Worm (Caenorhabditis elegans) whole organism, L4 larva: ENCODE measurements around the gene ugt-52.

Source experiments
- F10B5.3 ChIP-seq: sonication (generic microtip); optimal IDR thresholded peaks from 2 replicates; lab custom pipeline; 2016; ENCODE audit warnings: mild to moderate bottlenecking, missing genetic modification characterization, missing compliant biosample characterization
- F26F4.8 ChIP-seq: fragments of 200-800 bp; sonication (Bioruptor generic); conservative IDR thresholded peaks from 2 replicates; pipeline ENCODE4 v1.3.6; 2022; ENCODE audit warnings: missing genetic modification characterization, missing compliant biosample characterization
- Y48G9A.11 ChIP-seq: fragments of 200-800 bp; sonication (Bioruptor generic); IDR thresholded peaks from 2 replicates; pipeline ENCODE4 v1.3.6; 2022; ENCODE audit warnings: missing genetic modification reagents, missing genetic modification characterization, missing compliant biosample characterization
- Y75B8A.6 ChIP-seq: fragments of 200-800 bp; sonication (Bioruptor generic); IDR thresholded peaks from 2 replicates; pipeline ENCODE4 v1.3.6; 2022; ENCODE audit warnings: missing genetic modification reagents, missing genetic modification characterization, missing compliant biosample characterization
- ZK337.2 ChIP-seq: fragments of 200-800 bp; sonication (Bioruptor generic); IDR thresholded peaks from 2 replicates; pipeline ENCODE4 v1.3.6; 2022; ENCODE audit warnings: missing genetic modification reagents, missing genetic modification characterization, missing compliant biosample characterization
- ZK546.5 ChIP-seq, 2 experiments: sonication (generic microtip); optimal IDR thresholded peaks; 2 replicates each; lab custom pipeline; 2017; ENCODE audit warnings: missing biosample characterization in 2 of 2, missing genetic modification characterization in 2 of 2
- aly-2 ChIP-seq: sonication (generic microtip); optimal IDR thresholded peaks from 2 replicates; lab custom pipeline; 2018; ENCODE audit warnings: missing biosample characterization, missing genetic modification characterization
- ama-1 ChIP-seq: fragments of 150-350 bp; optimal IDR thresholded peaks from 2 replicates; lab custom pipeline; 2014; ENCODE audit warnings: inconsistent platforms, mixed read lengths
- arid-1 ChIP-seq: fragments of 200-800 bp; sonication (Bioruptor generic); conservative IDR thresholded peaks from 2 replicates; pipeline ENCODE4 v1.3.6; 2022; ENCODE audit warnings: missing genetic modification reagents, missing genetic modification characterization, missing compliant biosample characterization
- attf-4 ChIP-seq: sonication (generic microtip); optimal IDR thresholded peaks from 3 replicates; lab custom pipeline; 2017; ENCODE audit warnings: missing biosample characterization, missing genetic modification characterization
- ceh-20 ChIP-seq: fragments of 200-800 bp; sonication (Bioruptor generic); IDR thresholded peaks from 2 replicates; pipeline ENCODE4 v1.3.6; 2022; ENCODE audit warnings: missing genetic modification reagents, missing genetic modification characterization, missing compliant biosample characterization
- ceh-44 ChIP-seq: fragments of 200-800 bp; sonication (Bioruptor generic); IDR thresholded peaks from 2 replicates; pipeline ENCODE4 v1.3.6; 2022; ENCODE audit warnings: missing genetic modification reagents, missing genetic modification characterization, missing compliant biosample characterization
- ctbp-1 ChIP-seq: fragments of 200-800 bp; sonication (Bioruptor generic); IDR thresholded peaks from 2 replicates; pipeline ENCODE4 v1.3.6; 2022; ENCODE audit warnings: missing genetic modification reagents, missing genetic modification characterization, missing compliant biosample characterization
- dmd-6 ChIP-seq: fragments of 200-800 bp; sonication (Bioruptor generic); IDR thresholded peaks from 2 replicates; pipeline ENCODE4 v1.3.6; 2022; ENCODE audit warnings: missing genetic modification reagents, missing genetic modification characterization, missing compliant biosample characterization
- dmd-9 ChIP-seq: fragments of 200-800 bp; sonication (Bioruptor generic); IDR thresholded peaks from 2 replicates; pipeline ENCODE4 v1.3.6; 2022; ENCODE audit warnings: missing genetic modification reagents, missing genetic modification characterization, missing compliant biosample characterization
- dpl-1 ChIP-seq: fragments of 150-350 bp; optimal IDR thresholded peaks from 2 replicates; lab custom pipeline; 2014; ENCODE audit warnings: missing biosample characterization, missing genetic modification reagents, missing genetic modification characterization
- egl-27 ChIP-seq: sonication (generic microtip); optimal IDR thresholded peaks from 3 replicates; lab custom pipeline; 2017; ENCODE audit warnings: missing biosample characterization, missing genetic modification reagents, missing genetic modification characterization
- fkh-10 ChIP-seq: fragments of 150-350 bp; optimal IDR thresholded peaks from 2 replicates; lab custom pipeline; 2014; ENCODE audit warnings: missing biosample characterization, missing genetic modification reagents, missing genetic modification characterization
- fos-1 ChIP-seq: fragments of 150-350 bp; optimal IDR thresholded peaks from 2 replicates; lab custom pipeline; 2014; ENCODE audit warnings: missing biosample characterization, missing genetic modification characterization
- hif-1 ChIP-seq, 2 experiments: sonication (generic microtip); optimal IDR thresholded peaks; 2 replicates each; lab custom pipeline; 2016 to 2017; ENCODE audit warnings: missing compliant biosample characterization in 2 of 2, missing genetic modification characterization in 2 of 2, missing genetic modification reagents in 2 of 2, missing genotype in 2 of 2, mild to moderate bottlenecking in 1 of 2
- hlh-30 ChIP-seq: sonication (generic microtip); optimal IDR thresholded peaks from 2 replicates; lab custom pipeline; 2017; ENCODE audit warnings: antibody characterized with exemption, mild to moderate bottlenecking, missing genetic modification characterization, missing compliant biosample characterization; ENCODE audit not compliant: insufficient read depth
- lin-13 ChIP-seq: fragments of 150-350 bp; optimal IDR thresholded peaks from 2 replicates; lab custom pipeline; 2014; ENCODE audit warnings: missing biosample characterization, missing genetic modification reagents, missing genetic modification characterization
- lin-38 ChIP-seq: fragments of 200-800 bp; sonication (Bioruptor generic); IDR thresholded peaks from 2 replicates; pipeline ENCODE4 v1.3.6; 2022; ENCODE audit warnings: missing genetic modification reagents, missing genetic modification characterization, missing compliant biosample characterization
- lsy-2 ChIP-seq, 2 experiments: fragments of 150-350 bp in 1 of 2; sonication (generic microtip) in 1 of 2; optimal IDR thresholded peaks; 2 replicates each; lab custom pipeline; 2014 to 2017; ENCODE audit warnings: missing biosample characterization in 2 of 2, missing genetic modification characterization in 2 of 2
- madf-5 ChIP-seq, 2 experiments: fragments of 200-800 bp; sonication (Bioruptor generic); IDR thresholded peaks; 2 replicates each; pipeline ENCODE4 v1.3.6; 2022; ENCODE audit warnings: missing compliant biosample characterization in 2 of 2, missing genetic modification characterization in 2 of 2
- mdt-29 ChIP-seq: fragments of 200-800 bp; sonication (Bioruptor generic); IDR thresholded peaks from 2 replicates; pipeline ENCODE4 v1.3.6; 2022; ENCODE audit warnings: missing genetic modification reagents, missing genetic modification characterization, missing compliant biosample characterization
- mep-1 ChIP-seq: fragments of 150-350 bp; sonication (generic microtip); optimal IDR thresholded peaks from 3 replicates; lab custom pipeline; 2014; ENCODE audit warnings: missing biosample characterization, missing genetic modification characterization
- mes-2 ChIP-seq: sonication (generic microtip); optimal IDR thresholded peaks from 2 replicates; lab custom pipeline; 2016; ENCODE audit warnings: missing genotype, mild to moderate bottlenecking, missing genetic modification characterization, missing compliant biosample characterization; ENCODE audit not compliant: poor library complexity, severe bottlenecking
- mxl-2 ChIP-seq: fragments of 200-800 bp; sonication (Bioruptor generic); conservative IDR thresholded peaks from 2 replicates; pipeline ENCODE4 v1.3.6; 2022; ENCODE audit warnings: missing genetic modification reagents, missing genetic modification characterization, missing compliant biosample characterization
- mxl-3 ChIP-seq: fragments of 200-800 bp; sonication (Bioruptor generic); optimal IDR thresholded peaks from 2 replicates; lab custom pipeline; 2018; ENCODE audit warnings: mild to moderate bottlenecking, missing genetic modification characterization, missing compliant biosample characterization
- nhr-10 ChIP-seq: fragments of 150-350 bp; optimal IDR thresholded peaks from 2 replicates; lab custom pipeline; 2014; ENCODE audit warnings: missing biosample characterization, missing genetic modification characterization
- nhr-111 ChIP-seq: fragments of 200-800 bp; sonication (Bioruptor generic); optimal IDR thresholded peaks from 2 replicates; lab custom pipeline; 2018; ENCODE audit warnings: mild to moderate bottlenecking, missing genetic modification characterization, missing compliant biosample characterization
- nhr-25 ChIP-seq: sonication (generic microtip); optimal IDR thresholded peaks from 2 replicates; lab custom pipeline; 2017; ENCODE audit warnings: missing genetic modification characterization, mild to moderate bottlenecking, missing compliant biosample characterization, antibody characterized with exemption, moderate library complexity, borderline replicate concordance; ENCODE audit not compliant: insufficient read depth
- nhr-48 ChIP-seq: sonication (generic microtip); optimal IDR thresholded peaks from 2 replicates; lab custom pipeline; 2016; ENCODE audit warnings: mild to moderate bottlenecking, missing genetic modification characterization, missing compliant biosample characterization
- nhr-77 ChIP-seq: fragments of 150-350 bp; optimal IDR thresholded peaks from 2 replicates; lab custom pipeline; 2014; ENCODE audit warnings: missing biosample characterization, missing genetic modification characterization
- php-3 ChIP-seq: fragments of 200-800 bp; sonication (Bioruptor generic); IDR thresholded peaks from 2 replicates; pipeline ENCODE4 v1.3.6; 2022; ENCODE audit warnings: missing genetic modification reagents, missing genetic modification characterization, missing compliant biosample characterization
- rbr-2 ChIP-seq: sonication (generic microtip); optimal IDR thresholded peaks from 2 replicates; lab custom pipeline; 2016; ENCODE audit warnings: missing genotype, missing genetic modification characterization, missing compliant biosample characterization
- skn-1 ChIP-seq: fragments of 150-350 bp; optimal IDR thresholded peaks from 2 replicates; lab custom pipeline; 2014; ENCODE audit warnings: missing biosample characterization, missing genetic modification characterization
- snpc-1.2 ChIP-seq: fragments of 200-800 bp; sonication (Bioruptor generic); IDR thresholded peaks from 2 replicates; pipeline ENCODE4 v1.3.6; 2022; ENCODE audit warnings: missing genetic modification reagents, missing genetic modification characterization, missing compliant biosample characterization
- spr-1 ChIP-seq: sonication (generic microtip); optimal IDR thresholded peaks from 2 replicates; lab custom pipeline; 2016; ENCODE audit warnings: mild to moderate bottlenecking, missing genetic modification characterization, missing compliant biosample characterization
- spr-3 ChIP-seq: fragments of 200-800 bp; sonication (Bioruptor generic); optimal IDR thresholded peaks from 2 replicates; lab custom pipeline; 2018; ENCODE audit warnings: mild to moderate bottlenecking, missing genetic modification characterization, missing compliant biosample characterization
- tag-97 ChIP-seq: fragments of 200-800 bp; sonication (Bioruptor generic); IDR thresholded peaks from 2 replicates; pipeline ENCODE4 v1.3.6; 2022; ENCODE audit warnings: missing genetic modification characterization, missing compliant biosample characterization
- unc-39 ChIP-seq: sonication (generic microtip); optimal IDR thresholded peaks from 2 replicates; lab custom pipeline; 2017; ENCODE audit warnings: missing biosample characterization, missing genetic modification characterization
- unc-62 ChIP-seq, 3 experiments: fragments of 150-350 bp in 1 of 3; sonication (generic microtip); optimal IDR thresholded peaks in 2 of 3; peaks in 1 of 3; 1 replicate in 1 of 3; 2 replicates in 2 of 3; lab custom pipeline; 2014 to 2017; ENCODE audit warnings: missing biosample characterization in 3 of 3, missing genetic modification characterization in 3 of 3, missing genetic modification reagents in 3 of 3, missing genotype in 1 of 3
- vab-7 ChIP-seq: fragments of 200-800 bp; sonication (Bioruptor generic); IDR thresholded peaks from 2 replicates; pipeline ENCODE4 v1.3.6; 2022; ENCODE audit warnings: missing genetic modification reagents, missing genetic modification characterization, missing compliant biosample characterization
- zfp-3 ChIP-seq: fragments of 200-800 bp; sonication (Bioruptor generic); conservative IDR thresholded peaks from 2 replicates; pipeline ENCODE4 v1.3.6; 2022; ENCODE audit warnings: missing genetic modification reagents, missing genetic modification characterization, missing compliant biosample characterization

The ugt-52 gene

ce11 chrIV:794275-794674 is 15.7 kb downstream of the ugt-52 start, which contains the start of gene F56B3.4 (continued):
- TF ChIP-seq dmd-6 (GFP tag; lab: Robert Waterston, UW): no peak
- peak; percentile 41; the same call in 1 of the 2 replicates for TF ChIP-seq Y48G9A.11 (GFP tag; lab: Robert Waterston, UW)
- no peak for TF ChIP-seq nhr-77 (tag; lab: Kevin White, UChicago)
- no peak for TF ChIP-seq ceh-44
- peak; percentile 20 for TF ChIP-seq ama-1 (lab: Kevin White, UChicago)
- TF ChIP-seq madf-5 (GFP tag; IDR thresholded peaks at IDR 0.05; lab: Robert Waterston, UW): no peak
- TF ChIP-seq ZK337.2: no peak
- TF ChIP-seq lin-38 (GFP tag; lab: Robert Waterston, UW): peak; percentile 57
- TF ChIP-seq lsy-2 (tag; optimal IDR thresholded peaks at IDR 0.05; lab: Kevin White, UChicago): no peak
- no peak for TF ChIP-seq dmd-9 (GFP tag; lab: Robert Waterston, UW)
- TF ChIP-seq dpl-1 (GFP tag; lab: Kevin White, UChicago): no peak
- TF ChIP-seq attf-4 (tag; lab: Kevin White, UChicago): no peak
- TF ChIP-seq nhr-25: no peak
- no peak for TF ChIP-seq nhr-111 (GFP tag; lab: Kevin White, UChicago)

ce11 chrIV:795383-795872 is 16.8 kb downstream of the ugt-52 start, which contains the start of gene skr-18:
Gene skr-18 (minus strand): TSS chrIV:795433.
- peak; percentile 47; the same call in 1 of the 2 replicates for TF ChIP-seq arid-1 (GFP tag; lab: Robert Waterston, UW)
- TF ChIP-seq vab-7 (GFP tag; lab: Robert Waterston, UW): no peak
- TF ChIP-seq lin-38 (GFP tag; lab: Robert Waterston, UW): peak; percentile 65
- TF ChIP-seq ceh-20 (GFP tag; lab: Robert Waterston, UW): no peak

ce11 chrIV:796521-797073 is 18.0 kb downstream of the ugt-52 start, which contains the start of the genes F56B3.11 and ech-5:
Gene F56B3.11 (minus strand): TSS chrIV:796571.
Gene ech-5 (plus strand): TSS chrIV:797023.
- TF ChIP-seq F26F4.8 (GFP tag; lab: Robert Waterston, UW): no peak
- TF ChIP-seq mes-2: peak; percentile 72
- peak; percentile 1 for TF ChIP-seq lin-13
- TF ChIP-seq egl-27 (tag; lab: Kevin White, UChicago): no peak
- peak; percentile 74 for TF ChIP-seq rbr-2 (tag; lab: Kevin White, UChicago)
- TF ChIP-seq F10B5.3 (tag; lab: Kevin White, UChicago): no peak
- no peak for TF ChIP-seq mxl-3 (GFP tag; lab: Kevin White, UChicago)
- no peak for TF ChIP-seq ZK546.5 (tag; optimal IDR thresholded peaks at IDR 0.05; lab: Kevin White, UChicago)
- TF ChIP-seq tag-97 (GFP tag; lab: Robert Waterston, UW): no peak
- TF ChIP-seq snpc-1.2 (GFP tag; lab: Robert Waterston, UW): no peak
- TF ChIP-seq mxl-2: no peak
- peak; percentile 14 for TF ChIP-seq spr-1 (tag; lab: Kevin White, UChicago)
- TF ChIP-seq unc-62 (GFP tag; optimal IDR thresholded peaks at IDR 0.05 in 1 of 2; lab: Kevin White, UChicago): no peak
- TF ChIP-seq unc-62 (tag; optimal IDR thresholded peaks at IDR 0.05; lab: Kevin White, UChicago): no peak
- no peak for TF ChIP-seq vab-7 (GFP tag; lab: Robert Waterston, UW)
- TF ChIP-seq mdt-29: no peak
- TF ChIP-seq Y75B8A.6 (GFP tag; lab: Robert Waterston, UW): no peak
- TF ChIP-seq fkh-10 (GFP tag; lab: Kevin White, UChicago): peak; percentile 5
- TF ChIP-seq spr-3 (GFP tag; lab: Kevin White, UChicago): no peak
- TF ChIP-seq skn-1 (tag; lab: Kevin White, UChicago): no peak
- peak; percentile 88 for TF ChIP-seq mep-1
- TF ChIP-seq hif-1 (tag; optimal IDR thresholded peaks at IDR 0.05; lab: Kevin White, UChicago): peak in 1 of 2 experiments; percentile 91
- TF ChIP-seq nhr-48 (tag; lab: Kevin White, UChicago): peak; percentile 9
- TF ChIP-seq aly-2 (tag; lab: Kevin White, UChicago): no peak
- TF ChIP-seq fos-1: no peak
- no peak for TF ChIP-seq php-3 (GFP tag; lab: Robert Waterston, UW)
- no peak for TF ChIP-seq nhr-10 (tag; lab: Kevin White, UChicago)
- 0 out of 2 replicates have a peak, but pooled peaks have one; percentile 49 for TF ChIP-seq zfp-3
- no peak for TF ChIP-seq unc-39 (tag; lab: Kevin White, UChicago)
- TF ChIP-seq hlh-30 (tag; lab: Kevin White, UChicago): peak; percentile 36
- no peak for TF ChIP-seq ctbp-1 (GFP tag; lab: Robert Waterston, UW)
